Fruit fly (Drosophila melanogaster): ENCODE results near the gene CG31245.

Gene CG31245

DNA sequence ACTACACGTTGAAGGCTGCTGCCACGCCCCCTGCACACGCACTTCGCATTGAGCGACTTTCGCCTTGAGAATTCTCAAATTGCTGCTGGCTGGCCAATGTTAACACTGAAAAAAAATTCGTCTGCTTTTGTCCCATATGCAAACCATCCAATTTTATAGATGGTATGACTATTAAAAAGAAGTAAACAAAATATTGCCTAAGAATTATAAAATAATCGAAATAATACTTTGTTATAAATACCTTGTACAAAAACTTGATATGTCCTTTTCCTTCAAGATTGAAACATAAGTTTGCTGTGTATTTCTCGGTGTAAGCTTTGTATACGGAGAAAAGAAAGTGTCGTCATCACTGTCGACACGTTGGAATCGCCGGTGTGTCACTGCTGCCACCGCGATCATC, 14.1 kb downstream of the CG31245 start:
- no peak for TF ChIP-seq noc (tag; optimal IDR thresholded peaks at IDR 0.05)

- no peak for TF ChIP-seq noc (tag; optimal IDR thresholded peaks at IDR 0.05)
These were observed 23.3 kb downstream of the CG31245 start, which contains the start of gene CG43203 for dm6 chr3R:19353751-19354150. Gene CG43203 (plus strand): TSS chr3R:19354051.

DNA sequence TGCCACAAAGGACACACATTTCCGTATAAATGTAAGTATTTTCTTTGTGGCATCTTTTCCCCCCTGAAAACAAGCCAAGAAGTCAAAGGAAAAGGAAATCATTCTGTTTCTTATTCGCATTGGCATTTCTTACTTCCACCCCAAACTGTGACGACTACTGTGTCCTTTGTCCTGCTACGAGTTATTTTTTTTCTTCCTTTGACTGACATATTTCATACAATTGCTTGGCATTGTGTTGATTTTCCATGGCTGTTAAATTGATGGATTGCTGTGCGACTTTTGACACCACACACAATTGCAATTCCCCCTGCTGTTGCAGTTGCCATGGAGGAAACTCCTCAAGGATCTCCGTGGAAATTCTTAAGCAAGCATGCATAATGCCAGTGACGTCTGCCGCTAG, 24.9 kb downstream of the CG31245 start:
- TF ChIP-seq noc (tag; optimal IDR thresholded peaks at IDR 0.05) = no peak

DNA sequence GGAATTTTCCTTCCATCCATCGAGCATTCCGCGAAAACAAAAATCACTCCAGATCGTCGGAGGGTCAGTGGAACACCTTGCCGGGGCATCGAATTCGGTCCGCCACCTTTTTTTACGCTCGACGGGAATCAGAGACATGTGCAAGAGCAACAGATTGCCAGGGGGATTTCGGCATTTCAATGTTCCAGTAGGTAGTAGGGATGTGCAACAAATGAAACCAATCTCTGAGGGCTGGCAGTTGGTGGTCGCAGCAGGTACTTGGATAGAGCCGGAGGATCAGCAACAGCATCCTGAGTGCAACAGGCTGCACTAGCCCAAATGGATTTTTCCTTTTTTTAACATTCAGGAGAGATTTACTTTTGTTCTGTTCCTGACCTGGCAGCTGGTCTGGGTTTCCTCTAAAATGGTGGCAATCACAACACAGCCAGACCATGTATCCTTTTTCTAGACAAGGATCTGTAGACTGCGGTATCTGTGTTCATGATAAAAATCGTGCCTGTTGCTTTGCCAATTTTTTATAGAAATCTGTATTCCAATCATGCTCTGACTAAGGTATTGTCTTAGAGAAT, 26.6 kb downstream of the CG31245 start:
- no peak for TF ChIP-seq noc (tag; optimal IDR thresholded peaks at IDR 0.05)

DNA sequence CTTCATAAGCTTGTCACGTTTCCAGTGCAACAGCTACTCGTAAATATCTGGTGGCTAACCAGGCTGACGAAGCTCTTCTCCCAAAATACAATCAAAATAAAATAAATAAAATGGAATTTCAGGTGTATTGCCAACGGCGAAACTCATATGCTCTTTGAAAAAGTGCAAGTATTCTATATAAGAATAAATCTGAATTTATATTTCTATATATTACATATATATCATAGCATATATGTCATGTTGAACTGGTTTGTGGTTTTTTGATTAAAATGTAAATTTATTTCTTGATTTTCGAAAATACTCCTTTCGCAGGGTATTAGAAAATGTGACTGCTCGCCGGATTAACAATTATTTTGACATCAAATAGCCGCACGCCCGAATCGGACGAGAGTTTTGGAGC, 29.3 kb downstream of the CG31245 start:
- TF ChIP-seq noc (tag; optimal IDR thresholded peaks at IDR 0.05) = no peak

DNA sequence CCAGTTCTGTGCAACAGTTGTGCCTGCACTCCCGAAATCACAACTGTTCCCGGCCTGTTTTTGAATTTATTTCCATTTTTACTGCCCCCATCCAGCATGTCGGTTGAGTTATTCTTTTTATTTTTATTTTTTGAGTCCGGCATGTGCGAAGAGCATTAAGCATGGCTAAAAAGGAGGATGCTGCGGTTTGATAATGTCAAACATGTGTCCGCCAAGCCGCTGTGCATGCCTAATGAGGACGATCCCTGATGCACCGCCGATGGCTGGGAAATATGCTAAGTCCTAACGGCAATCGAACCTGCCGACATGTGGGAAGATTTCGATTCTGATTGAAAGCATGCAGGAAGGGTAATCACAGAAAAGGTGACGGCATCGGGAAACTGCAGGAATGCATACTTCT, 30.5 kb downstream of the CG31245 start:
- TF ChIP-seq noc (tag; optimal IDR thresholded peaks at IDR 0.05) = no peak

DNA sequence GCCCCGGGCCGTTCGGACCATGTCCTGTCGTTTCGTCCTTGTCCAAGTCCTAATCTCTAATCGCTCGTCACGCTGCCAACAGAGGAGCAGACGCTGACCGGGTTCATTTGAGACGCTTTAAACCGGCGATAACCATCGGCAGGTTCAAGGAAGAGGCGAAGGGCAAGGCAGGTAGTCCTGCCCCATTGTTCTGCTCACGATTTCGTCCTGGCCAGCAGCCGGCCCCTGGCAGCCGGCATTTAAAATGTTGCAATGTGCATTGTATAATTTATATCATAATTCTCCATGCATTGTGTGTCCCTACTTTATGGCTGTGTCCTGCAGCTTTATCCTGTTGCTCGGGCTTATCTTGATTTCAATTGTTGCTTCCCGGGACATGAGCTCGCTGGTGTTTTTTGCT, 31.8 kb downstream of the CG31245 start:
- no peak for TF ChIP-seq noc (tag; optimal IDR thresholded peaks at IDR 0.05)

DNA sequence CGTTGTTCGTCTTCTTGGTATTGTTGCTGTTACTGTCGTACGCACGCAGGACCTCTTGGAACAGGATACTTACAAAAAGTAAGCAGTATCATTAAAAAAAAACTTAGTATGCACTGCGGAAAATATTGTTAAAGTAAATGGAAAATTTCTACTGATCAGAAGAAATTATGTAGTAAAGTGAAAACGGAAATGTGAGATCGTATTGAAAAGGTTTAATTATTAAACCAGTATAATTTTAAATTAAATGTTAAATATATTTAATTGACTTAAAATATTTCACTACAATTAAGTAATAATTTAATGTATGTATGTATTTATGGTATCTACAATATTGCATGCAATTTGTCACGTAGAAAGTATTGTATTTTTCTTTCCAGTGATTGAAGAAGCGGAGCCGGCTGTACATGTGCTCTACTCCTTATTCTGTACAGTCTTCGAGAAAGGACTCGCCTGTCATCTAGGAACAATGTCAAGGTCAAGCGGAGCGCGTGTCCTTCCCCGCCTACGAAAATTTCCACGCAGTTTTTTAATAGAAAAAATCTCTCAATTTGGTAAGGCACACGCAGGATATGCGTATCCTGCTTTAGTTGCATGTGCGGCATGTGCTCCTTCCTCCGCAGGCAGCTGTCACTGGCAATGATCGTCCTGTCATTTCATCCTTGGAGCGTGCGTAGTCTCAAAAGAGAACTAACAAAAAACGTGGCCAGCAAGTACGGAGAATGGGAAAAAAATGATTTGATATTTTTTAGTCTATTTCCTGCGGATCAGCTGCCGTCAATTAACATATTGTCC, 33.3 kb downstream of the CG31245 start:
- TF ChIP-seq noc (tag; optimal IDR thresholded peaks at IDR 0.05) = no peak

dm6 chr3R:19341779-19342178, 35.2 kb downstream of the CG31245 start:
- no peak for TF ChIP-seq noc (tag; optimal IDR thresholded peaks at IDR 0.05)

- TF ChIP-seq noc (tag; optimal IDR thresholded peaks at IDR 0.05) = no peak
These were observed 36.5 kb downstream of the CG31245 start for dm6 chr3R:19340312-19341079.

- TF ChIP-seq noc (tag; optimal IDR thresholded peaks at IDR 0.05) = no peak
These were observed 37.8 kb downstream of the CG31245 start for dm6 chr3R:19339205-19339724.

DNA sequence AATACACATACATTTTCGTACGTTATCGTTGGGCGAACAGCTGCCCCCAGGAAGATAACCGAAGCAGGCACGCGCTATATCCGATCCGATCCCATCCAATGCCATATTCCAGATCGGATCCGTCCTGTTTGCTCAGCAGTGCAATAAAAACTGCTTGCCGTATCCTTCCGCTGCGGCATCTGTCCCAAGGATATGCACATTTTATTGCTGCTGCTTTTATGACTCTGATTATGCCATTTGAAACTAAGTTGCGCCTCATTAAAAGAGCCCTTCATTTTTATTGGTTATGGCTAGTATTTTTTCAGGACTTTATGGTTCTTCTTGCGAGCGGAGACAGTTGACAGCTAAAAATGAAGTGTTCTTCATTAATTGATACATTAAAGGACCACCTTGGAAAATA, 41.5 kb downstream of the CG31245 start:
- TF ChIP-seq noc (tag; optimal IDR thresholded peaks at IDR 0.05) = no peak

- no peak for TF ChIP-seq noc (tag; optimal IDR thresholded peaks at IDR 0.05)
These were observed 44.5 kb downstream of the CG31245 start for dm6 chr3R:19332553-19332952.

DNA sequence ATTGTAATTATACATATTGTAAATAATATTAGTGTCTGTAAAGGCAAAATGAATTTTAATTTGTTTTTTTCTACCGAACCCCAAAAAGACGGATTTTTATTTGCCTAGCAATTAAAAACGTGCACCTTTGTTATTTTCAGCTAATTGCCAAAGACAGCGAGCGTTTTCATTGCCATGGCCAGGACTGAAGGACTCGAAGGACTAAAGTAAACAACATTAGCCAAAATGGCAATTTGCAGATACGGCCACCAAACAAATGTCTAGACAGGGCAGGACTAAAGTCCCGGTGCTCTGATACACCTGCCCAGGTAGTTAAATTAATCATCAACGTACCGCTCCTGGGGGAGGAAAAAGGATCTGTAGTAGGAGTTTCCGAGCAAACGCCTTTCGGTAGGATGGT, 45.0 kb downstream of the CG31245 start:
- TF ChIP-seq noc (tag; optimal IDR thresholded peaks at IDR 0.05) = no peak

DNA sequence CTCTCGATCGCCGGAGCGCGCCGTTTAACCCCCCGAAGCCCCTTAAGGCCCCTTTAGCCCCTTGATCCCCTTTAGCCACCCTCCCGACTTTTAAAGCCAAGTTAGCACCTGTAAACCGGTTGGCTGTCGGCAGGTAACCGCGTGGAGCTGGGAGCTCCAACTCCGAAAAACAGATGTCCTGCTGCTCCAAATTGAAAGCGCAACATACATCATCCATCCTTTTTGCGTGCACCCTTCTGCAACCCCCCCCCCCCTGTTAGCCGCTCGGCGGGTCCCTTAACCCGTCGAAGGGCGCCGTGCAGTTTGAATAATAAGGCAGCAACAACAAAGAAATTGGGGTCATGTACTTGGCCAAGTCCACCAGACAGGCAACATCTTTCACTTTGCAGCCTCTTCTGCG, 48.3 kb downstream of the CG31245 start:
- no peak for TF ChIP-seq noc (tag; optimal IDR thresholded peaks at IDR 0.05)

Measured in whole organism, larva.